Fruit fly (Drosophila melanogaster): ENCODE data around the gene CG13392.

DNA sequence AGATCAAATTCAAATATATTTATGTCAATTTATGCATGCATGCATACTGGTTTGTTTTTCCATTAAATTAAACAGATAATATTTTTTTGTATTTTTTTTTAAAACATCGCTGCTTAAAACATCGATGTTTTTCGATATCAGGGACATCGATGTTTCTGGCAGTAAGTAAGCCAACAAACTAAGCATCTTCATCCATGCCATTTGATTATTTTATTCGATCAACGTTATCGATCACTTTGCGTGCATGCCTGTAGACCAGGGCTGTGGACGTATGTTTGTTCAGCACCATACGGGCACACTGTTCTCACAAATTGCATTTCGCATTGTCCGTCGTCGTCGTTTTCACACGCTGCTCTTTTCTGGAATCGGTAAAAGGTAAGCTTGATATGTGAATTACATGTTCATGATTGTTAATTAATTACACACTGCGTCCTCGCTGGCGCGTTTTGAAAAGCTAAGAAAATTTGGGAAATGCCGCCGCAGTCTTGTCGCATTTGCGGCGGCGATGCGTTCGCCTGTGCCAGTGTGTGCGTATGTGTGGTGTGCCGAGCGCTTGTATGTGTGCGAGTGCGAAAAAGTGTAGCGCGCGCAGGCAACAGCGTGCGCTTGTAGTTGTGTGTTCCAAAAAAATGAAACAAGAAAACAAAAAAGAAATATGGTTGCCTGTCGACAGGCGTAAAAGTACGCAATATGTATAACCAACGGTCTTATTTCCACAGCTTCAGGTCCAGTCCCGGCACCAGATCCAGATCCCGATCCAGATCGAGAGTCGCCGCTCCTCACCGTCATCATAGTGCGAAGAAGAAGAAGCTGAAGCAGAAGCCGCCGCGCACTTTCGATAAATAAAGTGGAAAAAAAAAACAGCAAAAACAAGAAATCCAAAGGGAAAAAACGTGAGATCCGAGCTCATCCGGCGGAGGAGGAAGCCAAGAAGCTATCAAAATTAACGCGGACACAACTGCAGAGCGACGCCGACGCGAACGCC, 21.0 kb upstream of the CG13392 start, which contains the start of gene emb:
- TF ChIP-seq CG8478 (optimal IDR thresholded peaks at IDR 0.05) (no peak), CTCF (optimal IDR thresholded peaks at IDR 0.05) (peak; percentile 8 to 46)

Measured in S2 (cell line).